Worm (Caenorhabditis elegans) whole organism, L3 larva: ENCODE measurements around the gene F47E1.2.

Source experiments
- mdl-1 ChIP-seq: fragments of 150-350 bp; optimal IDR thresholded peaks from 2 replicates; lab custom pipeline; 2014; ENCODE audit warnings: missing biosample characterization, missing genetic modification characterization
- nhr-28 ChIP-seq: fragments of 150-350 bp; optimal IDR thresholded peaks from 2 replicates; lab custom pipeline; 2014; ENCODE audit warnings: missing biosample characterization, missing genetic modification characterization

DNA sequence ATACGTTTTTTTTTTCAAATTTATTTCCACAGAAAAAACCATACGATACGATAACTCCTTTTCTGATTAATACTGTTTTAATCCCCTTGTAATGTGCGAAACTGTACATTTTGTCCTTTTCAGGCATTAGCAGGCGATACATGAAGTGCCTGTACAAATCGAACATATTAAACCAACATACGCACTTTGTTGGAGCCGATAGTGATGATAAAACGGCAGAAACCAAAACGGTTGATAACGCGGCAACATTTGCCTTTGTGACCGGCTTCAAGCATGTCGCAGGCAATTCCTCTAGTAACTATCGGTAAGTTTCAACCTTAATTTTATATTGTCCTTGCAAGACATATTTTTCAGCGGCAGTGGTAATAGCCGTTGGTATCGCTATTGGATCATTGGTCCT, 23.1 kb upstream of the F47E1.2 start, which contains the start of gene nep-22:
- TF ChIP-seq nhr-28 (no peak), mdl-1 (no peak)
